Worm (Caenorhabditis elegans): ENCODE measurements around the gene mdt-15.

- no peak for TF ChIP-seq M03D4.4 (tag; optimal IDR thresholded peaks at IDR 0.05)
- no peak for TF ChIP-seq unc-39 (tag; optimal IDR thresholded peaks at IDR 0.05)
- no peak for TF ChIP-seq elt-3 (tag; optimal IDR thresholded peaks at IDR 0.05)
- no peak for TF ChIP-seq ztf-11 (tag; optimal IDR thresholded peaks at IDR 0.05)
- TF ChIP-seq pha-4 (tag; optimal IDR thresholded peaks at IDR 0.05) = no peak
- TF ChIP-seq lin-13 (tag; optimal IDR thresholded peaks at IDR 0.05) = no peak
- TF ChIP-seq tbx-8 (GFP tag; optimal IDR thresholded peaks at IDR 0.05) = no peak
- no peak for TF ChIP-seq snpc-4 (tag; optimal IDR thresholded peaks at IDR 0.05)
- no peak for TF ChIP-seq unc-62 (GFP tag; optimal IDR thresholded peaks at IDR 0.05)
- TF ChIP-seq mep-1 (tag; optimal IDR thresholded peaks at IDR 0.05) = no peak
- no peak for TF ChIP-seq blmp-1 (tag; optimal IDR thresholded peaks at IDR 0.05)
- TF ChIP-seq nhr-28 (tag; optimal IDR thresholded peaks at IDR 0.05) = no peak
Observed at ce11 chrIII:5794982-5795381, 38.6 kb downstream of the mdt-15 start.
